Worm (Caenorhabditis elegans): ENCODE results near the gene ZK813.2.

DNA sequence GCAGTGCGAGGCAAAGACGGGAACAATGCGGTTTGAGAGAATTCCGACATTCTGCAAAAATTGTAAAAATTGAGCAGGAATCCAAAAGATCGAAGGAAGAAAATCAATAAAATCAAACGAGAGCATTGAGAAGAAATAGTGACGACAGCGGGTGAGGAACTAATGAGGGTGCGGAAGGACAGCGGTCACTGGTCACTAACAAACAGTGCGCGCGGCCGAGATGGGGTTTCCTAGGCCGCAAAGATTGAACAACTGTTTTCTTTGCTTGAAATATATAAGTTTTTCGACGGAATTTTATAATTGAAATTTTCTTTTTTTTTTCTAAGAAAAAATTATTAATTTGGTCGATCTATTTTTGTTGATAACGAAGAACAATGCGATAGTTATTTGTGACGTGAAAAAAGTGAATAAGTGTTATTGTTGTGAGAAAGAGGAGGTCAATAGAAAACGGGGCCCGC lies 32.0 kb upstream of the ZK813.2 start, which contains the start of gene unc-78:
- TF ChIP-seq hlh-6 (tag; optimal IDR thresholded peaks at IDR 0.05), result no peak
- TF ChIP-seq C38D4.7 (GFP tag; optimal IDR thresholded peaks at IDR 0.05), result no peak
- no peak for TF ChIP-seq ceh-24 (tag; optimal IDR thresholded peaks at IDR 0.05)
- TF ChIP-seq sox-4 (tag; optimal IDR thresholded peaks at IDR 0.05), result no peak
- TF ChIP-seq pax-1 (tag; optimal IDR thresholded peaks at IDR 0.05), result no peak
- no peak for TF ChIP-seq pha-2 (tag; optimal IDR thresholded peaks at IDR 0.05)
- TF ChIP-seq F13H6.1 (tag; optimal IDR thresholded peaks at IDR 0.05), result no peak
